Worm (Caenorhabditis elegans): Measurements from ENCODE around the gene dod-22.
A peak's percentile ranks its signal among the peaks of the same experiment; 100 is the strongest.

The dod-22 gene

ce11 chrIV:12985961-12986360, 20.8 kb downstream of the dod-22 start, which contains the start of gene K10D11.3:
K10D11.3 (minus strand) TSS chrIV:12986134.
- TF ChIP-seq mdl-1 (tag; optimal IDR thresholded peaks at IDR 0.05) = no peak
- no peak for TF ChIP-seq lin-13 (GFP tag; optimal IDR thresholded peaks at IDR 0.05)
- no peak for TF ChIP-seq F13H6.1 (tag; optimal IDR thresholded peaks at IDR 0.05)
- peak; percentile 64 for TF ChIP-seq fos-1 (tag; optimal IDR thresholded peaks at IDR 0.05)

ce11 chrIV:12989355-12989754, 24.2 kb downstream of the dod-22 start, which contains the start of gene K10D11.6:
K10D11.6 (minus strand) TSS chrIV:12989455.
- TF ChIP-seq fos-1 (tag; optimal IDR thresholded peaks at IDR 0.05) (peak; percentile 7), mab-5 (tag; optimal IDR thresholded peaks at IDR 0.05) (no peak), mbf-1 (tag; optimal IDR thresholded peaks at IDR 0.05) (no peak)

- TF ChIP-seq F13H6.1 (tag; optimal IDR thresholded peaks at IDR 0.05) (no peak), dmd-4 (tag; optimal IDR thresholded peaks at IDR 0.05) (no peak), nhr-21 (tag; optimal IDR thresholded peaks at IDR 0.05) (no peak), mdl-1 (tag; optimal IDR thresholded peaks at IDR 0.05) (no peak), elt-3 (tag; optimal IDR thresholded peaks at IDR 0.05) (no peak), blmp-1 (tag; optimal IDR thresholded peaks at IDR 0.05; ENCODE audit: insufficient read depth) (no peak), nhr-237 (tag; optimal IDR thresholded peaks at IDR 0.05) (no peak), nhr-12 (tag; optimal IDR thresholded peaks at IDR 0.05) (no peak), unc-55 (GFP tag; optimal IDR thresholded peaks at IDR 0.05) (no peak), snpc-4 (tag; optimal IDR thresholded peaks at IDR 0.05) (no peak), mbf-1 (tag; optimal IDR thresholded peaks at IDR 0.05) (no peak), ztf-11 (tag; optimal IDR thresholded peaks at IDR 0.05) (no peak), Y55F3AM.14 (GFP tag; optimal IDR thresholded peaks at IDR 0.05) (no peak), unc-62 (GFP tag; optimal IDR thresholded peaks at IDR 0.05) (no peak)
Observed at ce11 chrIV:12990638-12991037, 25.5 kb downstream of the dod-22 start.

- TF ChIP-seq nhr-10 (tag; optimal IDR thresholded peaks at IDR 0.05) = no peak
- TF ChIP-seq mbf-1 (tag; optimal IDR thresholded peaks at IDR 0.05) = no peak
- peak; percentile 94 for TF ChIP-seq fos-1 (tag; optimal IDR thresholded peaks at IDR 0.05)
- no peak for TF ChIP-seq lin-39 (tag; optimal IDR thresholded peaks at IDR 0.05)
- TF ChIP-seq elt-1 (tag; optimal IDR thresholded peaks at IDR 0.05) = no peak
- no peak for TF ChIP-seq snpc-4 (tag; optimal IDR thresholded peaks at IDR 0.05)
- no peak for TF ChIP-seq elt-3 (tag; optimal IDR thresholded peaks at IDR 0.05)
Observed at ce11 chrIV:12991629-12992028, 26.5 kb downstream of the dod-22 start, which contains the start of gene K10D11.5. K10D11.5 (minus strand) TSS chrIV:12991843.

- TF ChIP-seq nhr-237 (tag; optimal IDR thresholded peaks at IDR 0.05) (no peak), R02D3.7 (tag; optimal IDR thresholded peaks at IDR 0.05) (no peak), mdl-1 (tag; optimal IDR thresholded peaks at IDR 0.05) (no peak), ztf-1 (GFP tag; conservative IDR thresholded peaks at IDR 0.05) (no peak), lsy-2 (tag; optimal IDR thresholded peaks at IDR 0.05) (no peak), ceh-16 (tag; optimal IDR thresholded peaks at IDR 0.05) (no peak), ZK546.5 (tag; optimal IDR thresholded peaks at IDR 0.05) (no peak), gmeb-1 (tag; optimal IDR thresholded peaks at IDR 0.05) (no peak), unc-55 (GFP tag; optimal IDR thresholded peaks at IDR 0.05) (no peak), ama-1 (optimal IDR thresholded peaks at IDR 0.05) (no peak), unc-39 (tag; optimal IDR thresholded peaks at IDR 0.05) (no peak)
Observed at ce11 chrIV:12994376-12994775, 29.2 kb downstream of the dod-22 start, which contains the start of gene K10D11.4. K10D11.4 (minus strand) TSS chrIV:12994476.

- TF ChIP-seq peb-1 (tag; optimal IDR thresholded peaks at IDR 0.05) (no peak), ztf-1 (GFP tag; conservative IDR thresholded peaks at IDR 0.05) (no peak), F13H6.1 (tag; optimal IDR thresholded peaks at IDR 0.05) (no peak), crh-2 (tag; optimal IDR thresholded peaks at IDR 0.05) (no peak), ztf-4 (tag; optimal IDR thresholded peaks at IDR 0.05) (no peak), nhr-21 (tag; optimal IDR thresholded peaks at IDR 0.05) (no peak)
Observed at ce11 chrIV:12995886-12996285, 30.7 kb downstream of the dod-22 start, which contains the start of gene K10D11.7. K10D11.7 (minus strand) TSS chrIV:12995986.

- no peak for TF ChIP-seq C34F6.9 (tag; optimal IDR thresholded peaks at IDR 0.05)
- TF ChIP-seq nhr-129 (tag; optimal IDR thresholded peaks at IDR 0.05) = peak; percentile 34
- TF ChIP-seq blmp-1 (tag; optimal IDR thresholded peaks at IDR 0.05; ENCODE audit: insufficient read depth) = peak; percentile 10
- TF ChIP-seq nhr-237 (tag; optimal IDR thresholded peaks at IDR 0.05) = no peak
- TF ChIP-seq R02D3.7 (tag; optimal IDR thresholded peaks at IDR 0.05) = no peak
- no peak for TF ChIP-seq unc-55 (GFP tag; optimal IDR thresholded peaks at IDR 0.05)
- no peak for TF ChIP-seq sma-3 (GFP tag; optimal IDR thresholded peaks at IDR 0.05)
- TF ChIP-seq sma-9 (GFP tag; optimal IDR thresholded peaks at IDR 0.05) = peak; percentile 47
- TF ChIP-seq sma-9 (tag; optimal IDR thresholded peaks at IDR 0.05) = no peak
Observed at ce11 chrIV:12997560-12997959, 32.4 kb downstream of the dod-22 start.
